Worm (Caenorhabditis elegans): Measurements from ENCODE around the gene bgnt-1.2.

DNA sequence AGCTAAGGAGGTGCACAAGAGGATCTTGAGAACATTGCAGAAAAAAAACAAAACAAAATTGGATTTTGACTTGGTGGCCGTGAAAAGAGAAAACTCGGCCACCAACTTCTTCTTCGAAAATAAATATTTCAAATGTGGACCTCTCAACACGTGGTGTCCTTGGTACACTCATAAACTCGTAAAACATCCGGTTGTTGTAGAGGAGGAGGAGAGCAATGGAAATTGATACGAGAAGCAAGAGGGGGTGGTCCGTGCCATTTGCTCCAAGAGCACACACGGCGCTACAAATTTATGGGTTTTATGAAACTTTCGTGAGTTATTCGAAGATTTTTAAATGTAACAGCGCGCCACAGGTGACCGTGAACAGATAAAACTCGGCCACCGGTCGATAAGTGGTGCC lies 36.6 kb downstream of the bgnt-1.2 start:
- no peak for TF ChIP-seq lin-39 (tag; optimal IDR thresholded peaks at IDR 0.05)
- TF ChIP-seq lin-1 (GFP tag; IDR thresholded peaks at IDR 0.05): no peak
- TF ChIP-seq nhr-11 (tag; optimal IDR thresholded peaks at IDR 0.05): no peak
- TF ChIP-seq egl-43 (GFP tag; IDR thresholded peaks at IDR 0.05): no peak
- no peak for TF ChIP-seq pqm-1 (tag; optimal IDR thresholded peaks at IDR 0.05)
- TF ChIP-seq nhr-237 (tag; optimal IDR thresholded peaks at IDR 0.05): no peak
- no peak for TF ChIP-seq aly-2 (tag; optimal IDR thresholded peaks at IDR 0.05)
- TF ChIP-seq ama-1 (optimal IDR thresholded peaks at IDR 0.05): no peak
- no peak for TF ChIP-seq nhr-6 (tag; optimal IDR thresholded peaks at IDR 0.05)

Measured in whole organism, L4 larva.